Worm (Caenorhabditis elegans): ENCODE data around the gene fbxa-192.

DNA sequence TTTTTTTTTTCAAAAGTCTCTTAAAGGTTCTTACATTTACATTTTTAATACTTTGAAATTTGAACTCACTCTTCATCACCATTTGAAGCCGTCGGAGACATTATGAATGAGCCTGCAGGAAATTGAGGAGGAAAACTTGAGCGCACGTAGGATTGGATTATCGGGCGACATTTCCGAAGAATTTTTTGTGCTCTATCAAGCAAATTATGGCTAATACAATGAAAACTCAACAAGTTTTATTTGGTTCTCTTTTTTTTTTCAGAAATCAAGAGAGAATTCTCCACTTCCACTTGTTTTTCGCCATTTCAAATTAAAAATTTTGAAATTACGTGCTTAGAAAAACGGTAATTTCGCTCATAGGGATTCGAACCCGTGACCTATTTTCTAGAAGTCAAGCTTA lies 17.3 kb upstream of the fbxa-192 start, which contains the start of gene F59A1.12:
- TF ChIP-seq nhr-77 (tag; optimal IDR thresholded peaks at IDR 0.05) (no peak), Y116A8C.19 (tag; optimal IDR thresholded peaks at IDR 0.05; ENCODE audit: borderline replicate concordance) (no peak), tbx-2 (tag; optimal IDR thresholded peaks at IDR 0.05) (no peak), nhr-28 (tag; optimal IDR thresholded peaks at IDR 0.05) (no peak), ztf-11 (tag; optimal IDR thresholded peaks at IDR 0.05) (no peak), ama-1 (optimal IDR thresholded peaks at IDR 0.05) (no peak), elt-2 (tag; optimal IDR thresholded peaks at IDR 0.05) (no peak), mdl-1 (tag; optimal IDR thresholded peaks at IDR 0.05) (no peak), dpl-1 (GFP tag; optimal IDR thresholded peaks at IDR 0.05) (no peak), egl-27 (tag; optimal IDR thresholded peaks at IDR 0.05) (no peak), aly-2 (tag; optimal IDR thresholded peaks at IDR 0.05) (no peak)

All from whole organism, L1 larva.